Fruit fly (Drosophila melanogaster) whole organism, embryonic: ENCODE data around the gene galene.
A peak's percentile ranks its signal among the peaks of the same experiment; 100 is the strongest.

Experiments used
- B-H1 ChIP-seq: fragments of 200-800 bp; sonication (Bioruptor generic); IDR thresholded peaks from 3 replicates; pipeline ENCODE4 v1.3.6; 2022; ENCODE audit warnings: missing biosample characterization, missing genetic modification characterization
- Bgb ChIP-seq: fragments of 200-800 bp; sonication (Bioruptor generic); IDR thresholded peaks from 2 replicates; pipeline ENCODE4 v1.3.6; 2022; ENCODE audit warnings: missing biosample characterization, missing genetic modification characterization; ENCODE audit not compliant: partially characterized antibody
- CG13287 ChIP-seq: fragments of 200-800 bp; sonication (Bioruptor generic); IDR thresholded peaks from 2 replicates; pipeline ENCODE4 v1.3.6; 2022; ENCODE audit warnings: missing biosample characterization, missing genetic modification characterization; ENCODE audit not compliant: partially characterized antibody
- CG13624 ChIP-seq: fragments of 200-800 bp; sonication (Bioruptor generic); optimal IDR thresholded peaks from 2 replicates; lab custom pipeline; 2016; ENCODE audit warnings: missing biosample characterization, missing genetic modification characterization
- CG13894 ChIP-seq: fragments of 200-800 bp; sonication (Bioruptor generic); optimal IDR thresholded peaks from 3 replicates; lab custom pipeline; 2018; ENCODE audit warnings: missing biosample characterization, mild to moderate bottlenecking, missing genetic modification characterization, moderate library complexity
- CG14965 ChIP-seq: fragments of 200-800 bp; sonication (Bioruptor generic); optimal IDR thresholded peaks from 2 replicates; lab custom pipeline; 2016; ENCODE audit warnings: missing biosample characterization, missing genetic modification characterization, borderline replicate concordance
- CG1603 ChIP-seq: fragments of 200-800 bp; sonication (Bioruptor generic); optimal IDR thresholded peaks from 2 replicates; lab custom pipeline; 2019; ENCODE audit warnings: missing biosample characterization, mild to moderate bottlenecking, missing genetic modification characterization, moderate library complexity
- CG17361 ChIP-seq: fragments of 200-800 bp; sonication (Bioruptor generic); IDR thresholded peaks from 3 replicates; pipeline ENCODE4 v1.3.6; 2022; ENCODE audit warnings: missing biosample characterization, missing genetic modification characterization
- CG18011 ChIP-seq: fragments of 200-800 bp; sonication (Bioruptor generic); optimal IDR thresholded peaks from 2 replicates; lab custom pipeline; 2017; ENCODE audit warnings: missing biosample characterization, missing genetic modification characterization, mild to moderate bottlenecking, moderate library complexity, missing genotype
- CG3847 ChIP-seq: fragments of 200-800 bp; sonication (Bioruptor generic); IDR thresholded peaks from 2 replicates; pipeline ENCODE4 v1.3.6; 2022; ENCODE audit warnings: missing biosample characterization, missing genetic modification characterization
- CG3995 ChIP-seq: fragments of 200-800 bp; sonication (Bioruptor generic); optimal IDR thresholded peaks from 3 replicates; lab custom pipeline; 2016; ENCODE audit warnings: missing biosample characterization, missing genetic modification characterization
- CG5245 ChIP-seq: fragments of 200-800 bp; sonication (Bioruptor generic); optimal IDR thresholded peaks from 3 replicates; lab custom pipeline; 2016; ENCODE audit warnings: missing biosample characterization, missing genetic modification characterization
- CG6791 ChIP-seq: fragments of 200-800 bp; sonication (Bioruptor generic); IDR thresholded peaks from 3 replicates; pipeline ENCODE4 v1.3.6; 2022; ENCODE audit warnings: missing biosample characterization, missing genetic modification characterization; ENCODE audit not compliant: partially characterized antibody
- CG8290 ChIP-seq, 3 experiments: fragments of 200-800 bp; sonication (Bioruptor generic); optimal IDR thresholded peaks; 2 replicates each; lab custom pipeline; 2016 to 2019; ENCODE audit warnings: missing biosample characterization in 3 of 3, missing genetic modification characterization in 3 of 3, mild to moderate bottlenecking in 2 of 3, moderate library complexity in 1 of 3
- CG8388 ChIP-seq: fragments of 200-800 bp; sonication (Bioruptor generic); optimal IDR thresholded peaks from 2 replicates; lab custom pipeline; 2019; ENCODE audit warnings: missing biosample characterization, mild to moderate bottlenecking, missing genetic modification characterization, moderate library complexity
- CG9797 ChIP-seq: fragments of 200-800 bp; sonication (Bioruptor generic); optimal IDR thresholded peaks from 3 replicates; lab custom pipeline; 2018; ENCODE audit warnings: missing biosample characterization, mild to moderate bottlenecking, missing genetic modification characterization
- CTCF ChIP-seq: fragments of 200-800 bp; sonication (Bioruptor generic); optimal IDR thresholded peaks from 2 replicates; lab custom pipeline; 2017; ENCODE audit warnings: missing biosample characterization, mild to moderate bottlenecking, missing genetic modification characterization, moderate library complexity
- E2f2 ChIP-seq: fragments of 200-800 bp; sonication (Bioruptor generic); IDR thresholded peaks from 2 replicates; pipeline ENCODE4 v1.3.6; 2022; ENCODE audit warnings: missing biosample characterization, missing genetic modification characterization
- GATAe ChIP-seq: fragments of 200-800 bp; sonication (Bioruptor generic); conservative IDR thresholded peaks from 2 replicates; pipeline ENCODE4 v1.3.6; 2022; ENCODE audit warnings: missing biosample characterization, missing genetic modification characterization
- Gug ChIP-seq: fragments of 200-800 bp; sonication (Bioruptor generic); IDR thresholded peaks from 4 replicates; pipeline ENCODE4 v1.3.6; 2022; ENCODE audit warnings: missing biosample characterization, missing genetic modification characterization
- HmgD ChIP-seq: fragments of 200-800 bp; sonication (Bioruptor generic); optimal IDR thresholded peaks from 3 replicates; lab custom pipeline; 2016; ENCODE audit warnings: missing biosample characterization, missing genetic modification characterization
- HmgZ ChIP-seq: fragments of 200-800 bp; sonication (Bioruptor generic); optimal IDR thresholded peaks from 2 replicates; lab custom pipeline; 2018; ENCODE audit warnings: missing biosample characterization, mild to moderate bottlenecking, missing genetic modification characterization
- Jarid2 ChIP-seq: fragments of 200-800 bp; sonication (Bioruptor generic); optimal IDR thresholded peaks from 3 replicates; lab custom pipeline; 2017; ENCODE audit warnings: mild to moderate bottlenecking, missing biosample characterization, missing genetic modification reagents, missing genetic modification characterization
- MESR4 ChIP-seq: fragments of 200-800 bp; sonication (Bioruptor generic); optimal IDR thresholded peaks from 2 replicates; lab custom pipeline; 2018; ENCODE audit warnings: missing biosample characterization, mild to moderate bottlenecking, missing genetic modification characterization, moderate library complexity
- Med ChIP-seq: fragments of 200-800 bp; sonication (Bioruptor generic); peaks from one replicate; lab custom pipeline; 2016; ENCODE audit warnings: missing biosample characterization, missing genetic modification characterization, mild to moderate bottlenecking, inconsistent platforms, moderate library complexity
- Myb ChIP-seq: fragments of 200-800 bp; sonication (Bioruptor generic); optimal IDR thresholded peaks from 2 replicates; lab custom pipeline; 2016; ENCODE audit warnings: missing biosample characterization, missing genetic modification characterization
- Opbp ChIP-seq: fragments of 200-800 bp; sonication (Bioruptor generic); IDR thresholded peaks from 3 replicates; pipeline ENCODE4 v1.3.6; 2022; ENCODE audit warnings: missing biosample characterization, missing genetic modification characterization; ENCODE audit not compliant: partially characterized antibody
- Pdp1 ChIP-seq, 2 experiments: fragments of 200-800 bp; sonication (Bioruptor generic); optimal IDR thresholded peaks; 3 replicates each; lab custom pipeline; 2016; ENCODE audit warnings: missing biosample characterization in 2 of 2, missing genetic modification characterization in 2 of 2, mild to moderate bottlenecking in 1 of 2, moderate library complexity in 1 of 2
- Taf1 ChIP-seq: fragments of 200-800 bp; sonication (Bioruptor generic); IDR thresholded peaks from 2 replicates; pipeline ENCODE4 v1.3.6; 2022; ENCODE audit warnings: missing biosample characterization, missing genetic modification characterization
- chm ChIP-seq: fragments of 200-800 bp; sonication (Bioruptor generic); IDR thresholded peaks from 2 replicates; pipeline ENCODE4 v1.3.6; 2022; ENCODE audit warnings: missing biosample characterization, missing genetic modification characterization
- esg ChIP-seq: fragments of 200-800 bp; sonication (Bioruptor generic); conservative IDR thresholded peaks from 2 replicates; pipeline ENCODE4 v1.3.6; 2022; ENCODE audit warnings: missing biosample characterization, missing genetic modification characterization
- eyg ChIP-seq: fragments of 200-800 bp; sonication (Bioruptor generic); optimal IDR thresholded peaks from 3 replicates; lab custom pipeline; 2016; ENCODE audit warnings: missing biosample characterization, missing genetic modification characterization
- ftz-f1 ChIP-seq: fragments of 200-800 bp; sonication (Bioruptor generic); optimal IDR thresholded peaks from 2 replicates; lab custom pipeline; 2016; ENCODE audit warnings: missing biosample characterization, missing genetic modification characterization
- h ChIP-seq: fragments of >200 bp; optimal IDR thresholded peaks from 2 replicates; lab custom pipeline; 2017
- hkb ChIP-seq, 2 experiments: fragments of 200-800 bp in 1 of 2; fragments of >200 bp in 1 of 2; sonication (Bioruptor generic) in 1 of 2; IDR thresholded peaks in 1 of 2; optimal IDR thresholded peaks in 1 of 2; 2 replicates each; pipeline versions ENCODE4 v1.3.6 to Lab custom; 2017 to 2022; ENCODE audit warnings: missing biosample characterization in 1 of 2, missing genetic modification characterization in 1 of 2
- jing ChIP-seq: fragments of 200-800 bp; sonication (Bioruptor generic); optimal IDR thresholded peaks from 2 replicates; lab custom pipeline; 2018; ENCODE audit warnings: missing biosample characterization, mild to moderate bottlenecking, missing genetic modification characterization
- jumu ChIP-seq: fragments of 200-800 bp; sonication (Bioruptor generic); optimal IDR thresholded peaks from 3 replicates; lab custom pipeline; 2016; ENCODE audit warnings: missing biosample characterization, missing genetic modification characterization
- lmd ChIP-seq: fragments of 200-800 bp; sonication (Bioruptor generic); IDR thresholded peaks from 2 replicates; pipeline ENCODE4 v1.3.6; 2022; ENCODE audit warnings: missing biosample characterization, missing genetic modification characterization
- nerfin-2 ChIP-seq: fragments of 200-800 bp; sonication (Bioruptor generic); IDR thresholded peaks from 2 replicates; pipeline ENCODE4 v1.3.6; 2022; ENCODE audit warnings: missing biosample characterization, missing genetic modification characterization; ENCODE audit not compliant: partially characterized antibody
- pnt ChIP-seq: fragments of 200-800 bp; sonication (Bioruptor generic); optimal IDR thresholded peaks from 3 replicates; lab custom pipeline; 2016; ENCODE audit warnings: missing biosample characterization, missing genetic modification characterization
- prd ChIP-seq, 3 experiments: fragments of >200 bp in 2 of 3; fragments of 200-800 bp in 1 of 3; sonication (Bioruptor generic) in 1 of 3; optimal IDR thresholded peaks in 2 of 3; IDR thresholded peaks in 1 of 3; 2 replicates in 2 of 3; 3 replicates in 1 of 3; pipeline versions ENCODE4 v1.3.6 to Lab custom; 2017 to 2022; ENCODE audit warnings: missing biosample characterization in 1 of 3, missing genetic modification characterization in 1 of 3
- run ChIP-seq: fragments of 200-800 bp; sonication (Bioruptor generic); optimal IDR thresholded peaks from 3 replicates; lab custom pipeline; 2018; ENCODE audit warnings: missing biosample characterization, mild to moderate bottlenecking, missing genetic modification characterization
- sd ChIP-seq: fragments of 200-800 bp; sonication (Bioruptor generic); optimal IDR thresholded peaks from 3 replicates; lab custom pipeline; 2018; ENCODE audit warnings: missing biosample characterization, mild to moderate bottlenecking, missing genetic modification characterization, moderate library complexity
- stwl ChIP-seq: fragments of 200-800 bp; sonication (Bioruptor generic); optimal IDR thresholded peaks from 3 replicates; lab custom pipeline; 2018; ENCODE audit warnings: missing biosample characterization, mild to moderate bottlenecking, missing genetic modification characterization, moderate library complexity
- tgo ChIP-seq: fragments of 200-800 bp; sonication (Bioruptor generic); IDR thresholded peaks from 3 replicates; pipeline ENCODE4 v1.3.6; 2022; ENCODE audit warnings: missing biosample characterization, missing genetic modification characterization

The galene gene

DNA sequence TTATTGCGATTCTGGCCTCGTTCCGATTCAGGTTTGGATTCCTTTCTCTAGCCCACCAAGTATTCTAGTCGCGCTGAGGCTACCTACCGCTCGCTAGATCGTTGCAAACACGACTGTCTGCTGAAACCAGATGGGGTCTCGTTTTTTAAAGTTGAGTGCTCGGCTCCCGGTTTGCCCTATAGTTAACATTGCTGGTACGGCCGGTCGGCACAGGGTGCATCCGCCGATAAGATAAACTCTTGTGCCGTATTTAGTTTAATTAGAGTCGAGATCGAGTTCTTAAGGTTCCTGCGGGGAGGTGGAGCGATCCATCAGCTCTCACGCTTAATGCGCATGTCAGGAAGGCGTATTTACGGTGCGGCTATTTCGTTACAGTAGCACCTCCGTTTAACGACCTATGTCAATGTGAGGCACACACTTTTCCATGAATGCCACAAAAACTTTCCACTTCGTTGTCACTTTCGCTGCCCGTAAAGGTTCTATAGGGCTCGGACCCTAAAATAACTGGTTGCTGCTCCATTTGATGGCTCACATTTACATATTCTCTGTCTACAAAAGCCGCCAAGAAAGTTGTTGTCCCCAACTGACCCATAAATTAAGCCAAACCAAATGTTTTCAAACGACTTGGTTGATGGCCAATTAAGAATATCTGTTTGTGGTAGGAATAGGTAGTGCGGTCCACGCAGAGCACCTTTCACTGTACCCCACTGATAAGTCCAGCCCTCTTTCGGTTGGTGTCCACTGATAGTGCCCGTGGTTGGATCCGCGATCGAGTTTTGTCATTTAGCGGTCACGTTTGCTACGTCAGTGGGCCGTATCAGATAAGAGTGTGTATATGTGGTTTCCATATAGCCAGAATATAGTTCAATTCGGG is 30.6 kb upstream of the galene start, which contains the start of gene CG9119 (continued):
- TF ChIP-seq CG14965 (GFP tag; lab: Kevin White, UChicago) (no peak), CG9797 (GFP tag; lab: Kevin White, UChicago) (no peak), CG3847 (GFP tag; lab: Robert Waterston, UW) (peak; percentile 52; the same call in 1 of the 2 replicates), CG13894 (tag; lab: Kevin White, UChicago) (peak; percentile 50), stwl (tag; lab: Kevin White, UChicago) (no peak), MESR4 (GFP tag; lab: Kevin White, UChicago) (no peak), esg (peak; percentile 61), chm (peak; percentile 13; the same call in 1 of the 2 replicates), h (lab: Kevin White, UChicago) (no peak), prd (optimal IDR thresholded peaks at IDR 0.05; lab: Kevin White, UChicago) (no peak), prd (GFP tag; IDR thresholded peaks at IDR 0.05; lab: Robert Waterston, UW) (peak; percentile 70; the same call in 2 of the 3 replicates), CG8388 (GFP tag; lab: Kevin White, UChicago) (peak; percentile 44), lmd (GFP tag; lab: Robert Waterston, UW) (peak; percentile 70), nerfin-2 (GFP tag; lab: Robert Waterston, UW) (no peak), jumu (peak; percentile 50), CG3995 (GFP tag; lab: Kevin White, UChicago) (peak; percentile 40), tgo (GFP tag; lab: Robert Waterston, UW) (peak; percentile 59), eyg (GFP tag; lab: Kevin White, UChicago) (peak; percentile 2), CG5245 (GFP tag; lab: Kevin White, UChicago) (peak; percentile 33), HmgD (GFP tag; lab: Kevin White, UChicago) (no peak), Opbp (no peak)

- TF ChIP-seq Taf1 (no peak), Pdp1 (GFP tag; optimal IDR thresholded peaks at IDR 0.05; lab: Kevin White, UChicago) (peak in 1 of 2 experiments; percentile 30), ftz-f1 (GFP tag; lab: Kevin White, UChicago) (peak; percentile 33), CG6791 (0 out of 3 replicates have a peak, but pooled peaks have one; percentile 18), HmgZ (tag; lab: Kevin White, UChicago) (peak; percentile 80), CG1603 (tag; lab: Kevin White, UChicago) (peak; percentile 15), CG8290 (GFP tag; optimal IDR thresholded peaks at IDR 0.05; lab: Kevin White, UChicago) (no peak), CG8290 (tag; optimal IDR thresholded peaks at IDR 0.05; lab: Kevin White, UChicago) (peak in 1 of 2 experiments; percentile 32), Med (GFP tag; lab: Kevin White, UChicago) (peak; percentile 82), GATAe (no peak), jing (no peak), Myb (GFP tag; lab: Kevin White, UChicago) (peak; percentile 43), Gug (GFP tag; lab: Robert Waterston, UW) (no peak), Jarid2 (GFP tag; lab: Kevin White, UChicago) (peak; percentile 4), pnt (GFP tag; lab: Kevin White, UChicago) (no peak), CG13624 (GFP tag; lab: Kevin White, UChicago) (peak; percentile 7), run (tag; lab: Kevin White, UChicago) (no peak), hkb (optimal IDR thresholded peaks at IDR 0.05; lab: Kevin White, UChicago) (no peak), hkb (GFP tag; IDR thresholded peaks at IDR 0.05; lab: Robert Waterston, UW) (no peak), sd (peak; percentile 30), E2f2 (GFP tag; lab: Robert Waterston, UW) (peak; percentile 66), CG17361 (GFP tag; lab: Robert Waterston, UW) (0 out of 3 replicates have a peak, but pooled peaks have one; percentile 16), B-H1 (GFP tag; lab: Robert Waterston, UW) (no peak), CG13287 (GFP tag; lab: Robert Waterston, UW) (0 out of 2 replicates have a peak, but pooled peaks have one; percentile 12), CG18011 (GFP tag; lab: Kevin White, UChicago) (peak; percentile 99), Bgb (GFP tag; lab: Robert Waterston, UW) (peak; percentile 45; the same call in 1 of the 2 replicates), CTCF (GFP tag; lab: Kevin White, UChicago) (peak; percentile 13)
These were observed 28.7 kb upstream of the galene start, which contains the start of gene LysB for dm6 chr3L:1206682-1207421. TSS of gene LysB (plus strand) at chr3L:1207371.
